3 worm cellular contexts compared by ENCODE assay signal in the genomic region with DNA sequence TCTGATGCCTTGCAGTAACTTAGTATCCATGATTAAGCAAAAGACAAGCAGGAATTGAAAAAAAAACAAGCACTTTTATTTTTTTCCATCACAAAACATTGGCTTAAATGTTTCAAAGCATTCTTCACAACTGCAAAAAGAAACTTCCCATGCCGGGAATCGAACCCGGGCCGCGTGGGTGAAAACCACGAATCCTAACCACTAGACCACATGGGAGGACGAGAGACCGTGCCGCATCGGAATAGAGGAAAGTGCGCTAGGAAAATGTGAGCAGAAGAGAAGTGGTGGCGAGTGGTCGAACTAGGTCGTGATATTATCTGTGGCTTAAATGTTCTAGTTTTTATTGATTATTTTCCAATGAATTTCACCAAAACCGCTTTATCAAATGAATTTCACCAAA.
TF ChIP-seq lines count a peak whose summit lies in the region.

No protein-coding gene starts in this region.

TF ChIP-seq in whole organism, L1 larva, 84 proteins besides CTCF, POLR2A, EP300 and RAD21 (continued from another document):
- peak; percentile 41 for TF ChIP-seq C16A3.4 (tag; optimal IDR thresholded peaks at IDR 0.05; lab: Kevin White, UChicago)
- peak; percentile 74 for TF ChIP-seq rnt-1 (tag; optimal IDR thresholded peaks at IDR 0.05; lab: Kevin White, UChicago)
- no peak for TF ChIP-seq unc-30 (tag; optimal IDR thresholded peaks at IDR 0.05; lab: Kevin White, UChicago)
- peak; percentile 22 for TF ChIP-seq irx-1 (tag; optimal IDR thresholded peaks at IDR 0.05; lab: Kevin White, UChicago)
- TF ChIP-seq mab-9 (GFP tag; IDR thresholded peaks at IDR 0.05; lab: Robert Waterston, UW): 0 out of 2 replicates have a peak, but pooled peaks have one; percentile 20
- TF ChIP-seq efl-1 (optimal IDR thresholded peaks at IDR 0.05; lab: Kevin White, UChicago): peak in 1 of 2 experiments; percentile 11
- TF ChIP-seq efl-1 (GFP tag; optimal IDR thresholded peaks at IDR 0.05 in 1 of 2; lab: Kevin White, UChicago): no peak
- TF ChIP-seq skn-1 (tag; optimal IDR thresholded peaks at IDR 0.05; lab: Kevin White, UChicago): peak; percentile 33
- no peak for TF ChIP-seq Y116A8C.19 (tag; optimal IDR thresholded peaks at IDR 0.05; lab: Kevin White, UChicago; ENCODE audit: borderline replicate concordance)
- TF ChIP-seq swsn-7 (tag; optimal IDR thresholded peaks at IDR 0.05; lab: Kevin White, UChicago): peak; percentile 24
- peak; percentile 26 for TF ChIP-seq tbx-2 (tag; optimal IDR thresholded peaks at IDR 0.05; lab: Kevin White, UChicago)
- TF ChIP-seq ztf-4 (tag; optimal IDR thresholded peaks at IDR 0.05; lab: Kevin White, UChicago): no peak
- peak; percentile 29 for TF ChIP-seq unc-130 (tag; optimal IDR thresholded peaks at IDR 0.05; lab: Kevin White, UChicago)
- TF ChIP-seq lin-14 (GFP tag; optimal IDR thresholded peaks at IDR 0.05; lab: Kevin White, UChicago): peak; percentile 42
- peak; percentile 53 for TF ChIP-seq dsc-1 (tag; optimal IDR thresholded peaks at IDR 0.05; lab: Kevin White, UChicago)
- peak; percentile 36 to 61 (median 61) for TF ChIP-seq ceh-82 (tag; optimal IDR thresholded peaks at IDR 0.05; lab: Kevin White, UChicago)
- no peak for TF ChIP-seq pax-3 (tag; optimal IDR thresholded peaks at IDR 0.05; lab: Kevin White, UChicago)
- peak; percentile 11 for TF ChIP-seq lin-13 (GFP tag; optimal IDR thresholded peaks at IDR 0.05; lab: Kevin White, UChicago)
- TF ChIP-seq ztf-11 (tag; optimal IDR thresholded peaks at IDR 0.05; lab: Kevin White, UChicago): no peak
- peak; percentile 73 for TF ChIP-seq snu-23 (GFP tag; optimal IDR thresholded peaks at IDR 0.05; lab: Kevin White, UChicago)
- peak; percentile 56 for TF ChIP-seq nhr-19 (GFP tag; conservative IDR thresholded peaks at IDR 0.05; lab: Robert Waterston, UW)
- no peak for TF ChIP-seq unc-86 (tag; optimal IDR thresholded peaks at IDR 0.05; lab: Kevin White, UChicago)

TF ChIP-seq in whole organism, L3 larva, 47 proteins besides CTCF, POLR2A, EP300 and RAD21 (continued from another document):
- TF ChIP-seq ceh-28 (tag; optimal IDR thresholded peaks at IDR 0.05; lab: Kevin White, UChicago) (peak; percentile 33), mdl-1 (tag; optimal IDR thresholded peaks at IDR 0.05; lab: Kevin White, UChicago) (no peak), aly-2 (tag; optimal IDR thresholded peaks at IDR 0.05; lab: Kevin White, UChicago) (no peak)
TF ChIP-seq in whole organism, L3 larva: peak in this region for 7.

TF ChIP-seq in whole organism, young adult, 124 proteins besides CTCF, POLR2A, EP300 and RAD21 (continued from another document):
- peak; percentile 54 for TF ChIP-seq mcd-1 (GFP tag; IDR thresholded peaks at IDR 0.05; lab: Robert Waterston, UW)
- TF ChIP-seq hlh-12 (tag; optimal IDR thresholded peaks at IDR 0.05; lab: Kevin White, UChicago): no peak
- no peak for TF ChIP-seq hlh-26 (GFP tag; conservative IDR thresholded peaks at IDR 0.05; lab: Robert Waterston, UW)
- TF ChIP-seq Y95B8A.8 (GFP tag; IDR thresholded peaks at IDR 0.05; lab: Robert Waterston, UW): 0 out of 2 replicates have a peak, but pooled peaks have one; percentile 55
- TF ChIP-seq ama-1 (optimal IDR thresholded peaks at IDR 0.05; lab: Kevin White, UChicago): no peak
- TF ChIP-seq ama-1 (GFP tag; optimal IDR thresholded peaks at IDR 0.05; lab: Kevin White, UChicago): peak in 1 of 2 experiments; percentile 48
- TF ChIP-seq D2030.7 (GFP tag; IDR thresholded peaks at IDR 0.05; lab: Robert Waterston, UW): peak; percentile 83
- no peak for TF ChIP-seq lsy-27 (tag; optimal IDR thresholded peaks at IDR 0.05; lab: Kevin White, UChicago; ENCODE audit: borderline replicate concordance, insufficient read depth)
- TF ChIP-seq snpc-4 (GFP tag; optimal IDR thresholded peaks at IDR 0.05; lab: Kevin White, UChicago): peak; percentile 14
- peak in 2 of 4 experiments; percentile 22 to 53 for TF ChIP-seq snpc-4 (tag; optimal IDR thresholded peaks at IDR 0.05; lab: Kevin White, UChicago)
- no peak for TF ChIP-seq nhr-120 (GFP tag; IDR thresholded peaks at IDR 0.05; lab: Robert Waterston, UW)
- TF ChIP-seq lag-1 (GFP tag; IDR thresholded peaks at IDR 0.05; lab: Robert Waterston, UW): no peak
- no peak for TF ChIP-seq aptf-3 (GFP tag; IDR thresholded peaks at IDR 0.05; lab: Robert Waterston, UW)
- no peak for TF ChIP-seq bed-2 (GFP tag; IDR thresholded peaks at IDR 0.05; lab: Robert Waterston, UW)
- TF ChIP-seq attf-5 (GFP tag; optimal IDR thresholded peaks at IDR 0.05; lab: Kevin White, UChicago): peak; percentile 28
- TF ChIP-seq B0336.3 (GFP tag; IDR thresholded peaks at IDR 0.05; lab: Robert Waterston, UW): no peak; the same call in 1 of the 2 replicates
- TF ChIP-seq rcor-1 (GFP tag; IDR thresholded peaks at IDR 0.05; lab: Robert Waterston, UW): peak; percentile 77
- TF ChIP-seq sdz-38 (tag; optimal IDR thresholded peaks at IDR 0.05; lab: Kevin White, UChicago): no peak
- peak; percentile 6 for TF ChIP-seq T26A5.8 (tag; optimal IDR thresholded peaks at IDR 0.05; lab: Kevin White, UChicago)
- no peak for TF ChIP-seq madf-8 (GFP tag; conservative IDR thresholded peaks at IDR 0.05; lab: Robert Waterston, UW)
- TF ChIP-seq ztf-26 (tag; optimal IDR thresholded peaks at IDR 0.05; lab: Kevin White, UChicago): peak; percentile 8
- TF ChIP-seq ccch-3 (GFP tag; optimal IDR thresholded peaks at IDR 0.05; lab: Kevin White, UChicago): no peak
- TF ChIP-seq tbp1 (GFP tag; optimal IDR thresholded peaks at IDR 0.05; lab: Kevin White, UChicago): peak; percentile 95
- no peak for TF ChIP-seq mes-4 (tag; optimal IDR thresholded peaks at IDR 0.05; lab: Kevin White, UChicago)
- no peak for TF ChIP-seq bed-1 (GFP tag; IDR thresholded peaks at IDR 0.05; lab: Robert Waterston, UW)
- 0 out of 2 replicates have a peak, but pooled peaks have one; percentile 30 for TF ChIP-seq C06A6.2 (GFP tag; conservative IDR thresholded peaks at IDR 0.05; lab: Robert Waterston, UW)
- no peak for TF ChIP-seq atf-7 (tag; optimal IDR thresholded peaks at IDR 0.05; lab: Kevin White, UChicago)
- peak; percentile 5 for TF ChIP-seq snpc-1.1 (tag; optimal IDR thresholded peaks at IDR 0.05; lab: Kevin White, UChicago; ENCODE audit: insufficient read depth)
- no peak for TF ChIP-seq F52B5.7 (tag; optimal IDR thresholded peaks at IDR 0.05; lab: Kevin White, UChicago)
- no peak for TF ChIP-seq ceh-40 (GFP tag; IDR thresholded peaks at IDR 0.05; lab: Robert Waterston, UW)
- no peak for TF ChIP-seq F23B12.7 (tag; optimal IDR thresholded peaks at IDR 0.05; lab: Kevin White, UChicago; ENCODE audit: insufficient read depth)
- no peak for TF ChIP-seq unc-62 (GFP tag; optimal IDR thresholded peaks at IDR 0.05; lab: Kevin White, UChicago)
- no peak for TF ChIP-seq Y53G8AR.9 (GFP tag; conservative IDR thresholded peaks at IDR 0.05; lab: Robert Waterston, UW)
- no peak for TF ChIP-seq lin-40 (tag; optimal IDR thresholded peaks at IDR 0.05; lab: Kevin White, UChicago)
- peak; percentile 75 for TF ChIP-seq ceh-27 (GFP tag; optimal IDR thresholded peaks at IDR 0.05; lab: Kevin White, UChicago)
- TF ChIP-seq B0035.1 (tag; optimal IDR thresholded peaks at IDR 0.05; lab: Kevin White, UChicago): peak; percentile 25
- peak; percentile 80 for TF ChIP-seq hmg-1.2 (GFP tag; IDR thresholded peaks at IDR 0.05; lab: Robert Waterston, UW)
- TF ChIP-seq rpc-1 (optimal IDR thresholded peaks at IDR 0.05; lab: Kevin White, UChicago): peak; percentile 65
- peak; percentile 81 for TF ChIP-seq rpc-1 (tag; optimal IDR thresholded peaks at IDR 0.05; lab: Kevin White, UChicago)
- no peak for TF ChIP-seq ztf-28 (GFP tag; IDR thresholded peaks at IDR 0.05; lab: Robert Waterston, UW)
- TF ChIP-seq pbrm-1 (GFP tag; IDR thresholded peaks at IDR 0.05; lab: Robert Waterston, UW): peak; percentile 78; the same call in 1 of the 2 replicates
- peak; percentile 59 for TF ChIP-seq gei-17 (GFP tag; optimal IDR thresholded peaks at IDR 0.05; lab: Kevin White, UChicago)
- TF ChIP-seq lir-1 (GFP tag; conservative IDR thresholded peaks at IDR 0.05; lab: Robert Waterston, UW): 0 out of 2 replicates have a peak, but pooled peaks have one; percentile 28
- TF ChIP-seq F22D6.2 (tag; optimal IDR thresholded peaks at IDR 0.05; lab: Kevin White, UChicago): no peak
- TF ChIP-seq snpc-1.3 (tag; optimal IDR thresholded peaks at IDR 0.05; lab: Kevin White, UChicago; ENCODE audit: insufficient read depth): peak; percentile 59
- TF ChIP-seq lin-35 (GFP tag; optimal IDR thresholded peaks at IDR 0.05; lab: Kevin White, UChicago): no peak
- TF ChIP-seq madf-3 (GFP tag; IDR thresholded peaks at IDR 0.05; lab: Robert Waterston, UW): no peak
- no peak for TF ChIP-seq F57C9.4 (tag; optimal IDR thresholded peaks at IDR 0.05; lab: Kevin White, UChicago)
- TF ChIP-seq ztf-25 (GFP tag; IDR thresholded peaks at IDR 0.05; lab: Robert Waterston, UW): 0 out of 2 replicates have a peak, but pooled peaks have one; percentile 46
- no peak for TF ChIP-seq tlf-1 (GFP tag; optimal IDR thresholded peaks at IDR 0.05; lab: Kevin White, UChicago)
- peak; percentile 38 for TF ChIP-seq K12H6.12 (tag; optimal IDR thresholded peaks at IDR 0.05; lab: Kevin White, UChicago)
- TF ChIP-seq nhr-90 (tag; optimal IDR thresholded peaks at IDR 0.05; lab: Kevin White, UChicago): peak; percentile 54
- 0 out of 2 replicates have a peak, but pooled peaks have one; percentile 34 for TF ChIP-seq attf-6 (GFP tag; IDR thresholded peaks at IDR 0.05; lab: Robert Waterston, UW)
- no peak for TF ChIP-seq F37B4.10 (GFP tag; IDR thresholded peaks at IDR 0.05; lab: Robert Waterston, UW)
- TF ChIP-seq efl-1 (GFP tag; optimal IDR thresholded peaks at IDR 0.05; lab: Kevin White, UChicago): peak; percentile 6
- TF ChIP-seq ekl-4 (GFP tag; IDR thresholded peaks at IDR 0.05; lab: Robert Waterston, UW): peak; percentile 41; the same call in 1 of the 2 replicates
- TF ChIP-seq pha-4 (tag; optimal IDR thresholded peaks at IDR 0.05; lab: Kevin White, UChicago): no peak
- TF ChIP-seq egl-44 (GFP tag; IDR thresholded peaks at IDR 0.05; lab: Robert Waterston, UW): peak; percentile 80; the same call in 1 of the 2 replicates
- TF ChIP-seq K11D2.4 (GFP tag; IDR thresholded peaks at IDR 0.05; lab: Robert Waterston, UW): 0 out of 2 replicates have a peak, but pooled peaks have one; percentile 20
- no peak for TF ChIP-seq nhr-179 (tag; optimal IDR thresholded peaks at IDR 0.05; lab: Kevin White, UChicago)
- TF ChIP-seq ceh-58 (GFP tag; IDR thresholded peaks at IDR 0.05; lab: Robert Waterston, UW): no peak
- peak; percentile 67 for TF ChIP-seq ZK185.1 (tag; optimal IDR thresholded peaks at IDR 0.05; lab: Kevin White, UChicago; ENCODE audit: poor library complexity, severe bottlenecking)
- TF ChIP-seq ztf-18 (tag; optimal IDR thresholded peaks at IDR 0.05; lab: Kevin White, UChicago): peak; percentile 52
- TF ChIP-seq ztf-3 (GFP tag; optimal IDR thresholded peaks at IDR 0.05; lab: Kevin White, UChicago): no peak
- peak; percentile 94 for TF ChIP-seq B0261.1 (tag; optimal IDR thresholded peaks at IDR 0.05; lab: Kevin White, UChicago)
- TF ChIP-seq athp-1 (tag; optimal IDR thresholded peaks at IDR 0.05; lab: Kevin White, UChicago): no peak
- 0 out of 2 replicates have a peak, but pooled peaks have one; percentile 42 for TF ChIP-seq hmg-20 (GFP tag; IDR thresholded peaks at IDR 0.05; lab: Robert Waterston, UW)
- TF ChIP-seq unc-130 (GFP tag; optimal IDR thresholded peaks at IDR 0.05; lab: Kevin White, UChicago): no peak
- no peak for TF ChIP-seq xnd-1 (tag; optimal IDR thresholded peaks at IDR 0.05; lab: Kevin White, UChicago)
- peak; percentile 17 to 56 for TF ChIP-seq rec-8 (tag; optimal IDR thresholded peaks at IDR 0.05; lab: Kevin White, UChicago)
- TF ChIP-seq lin-54 (GFP tag; optimal IDR thresholded peaks at IDR 0.05; lab: Kevin White, UChicago): peak; percentile 27
- TF ChIP-seq ceh-100 (GFP tag; IDR thresholded peaks at IDR 0.05; lab: Robert Waterston, UW): no peak
- peak; percentile 87 for TF ChIP-seq dox-1 (GFP tag; IDR thresholded peaks at IDR 0.05; lab: Robert Waterston, UW)
- TF ChIP-seq lin-26 (GFP tag; IDR thresholded peaks at IDR 0.05; lab: Robert Waterston, UW): peak; percentile 86
